Fruit fly (Drosophila melanogaster) whole organism, embryonic: ENCODE measurements around the gene AsnRS.
A peak's percentile ranks its signal among the peaks of the same experiment; 100 is the strongest.

ENCODE experiments used
- Ada2b ChIP-seq: fragments of 200-800 bp; sonication (Bioruptor generic); IDR thresholded peaks from 2 replicates; pipeline ENCODE4 v1.3.6; 2022; ENCODE audit warnings: missing biosample characterization, missing genetic modification characterization
- Awh ChIP-seq: fragments of 200-800 bp; sonication (Bioruptor generic); IDR thresholded peaks from 2 replicates; pipeline ENCODE4, ENCODE4 v1.3.6; 2022; ENCODE audit warnings: missing biosample characterization, missing genetic modification characterization
- Bgb ChIP-seq: fragments of 200-800 bp; sonication (Bioruptor generic); IDR thresholded peaks from 2 replicates; pipeline ENCODE4 v1.3.6; 2022; ENCODE audit warnings: missing biosample characterization, missing genetic modification characterization; ENCODE audit not compliant: partially characterized antibody
- CG10543 ChIP-seq: fragments of 200-800 bp; sonication (Bioruptor generic); optimal IDR thresholded peaks from 3 replicates; lab custom pipeline; 2017; ENCODE audit warnings: missing biosample characterization, mild to moderate bottlenecking, missing genetic modification characterization, moderate library complexity
- CG11247 ChIP-seq: fragments of 200-800 bp; sonication (Bioruptor generic); IDR thresholded peaks from 2 replicates; pipeline ENCODE4 v1.3.6; 2022; ENCODE audit warnings: missing biosample characterization, missing genetic modification characterization
- CG12071 ChIP-seq: fragments of 200-800 bp; sonication (Bioruptor generic); optimal IDR thresholded peaks from 3 replicates; lab custom pipeline; 2018; ENCODE audit warnings: missing biosample characterization, mild to moderate bottlenecking, missing genetic modification characterization
- CG12299 ChIP-seq: fragments of 200-800 bp; sonication (Bioruptor generic); optimal IDR thresholded peaks from 2 replicates; lab custom pipeline; 2018; ENCODE audit warnings: missing biosample characterization, mild to moderate bottlenecking, missing genetic modification characterization
- CG12769 ChIP-seq: fragments of 200-800 bp; sonication (Bioruptor generic); optimal IDR thresholded peaks from 2 replicates; lab custom pipeline; 2019; ENCODE audit warnings: missing biosample characterization, mild to moderate bottlenecking, missing genetic modification characterization, moderate library complexity
- CG14860 ChIP-seq: fragments of 200-800 bp; sonication (Bioruptor generic); IDR thresholded peaks from 3 replicates; pipeline ENCODE4 v1.3.6; 2022; ENCODE audit warnings: missing biosample characterization, missing genetic modification characterization; ENCODE audit not compliant: partially characterized antibody
- CG16863 ChIP-seq: fragments of 200-800 bp; sonication (Bioruptor generic); optimal IDR thresholded peaks from 3 replicates; lab custom pipeline; 2016; ENCODE audit warnings: missing biosample characterization, missing genetic modification characterization
- CG17359 ChIP-seq: fragments of 200-800 bp; sonication (Bioruptor generic); optimal IDR thresholded peaks from 3 replicates; lab custom pipeline; 2018; ENCODE audit warnings: missing biosample characterization, mild to moderate bottlenecking, missing genetic modification characterization, moderate library complexity
- CG17802 ChIP-seq: fragments of 200-800 bp; sonication (Bioruptor generic); optimal IDR thresholded peaks from 2 replicates; lab custom pipeline; 2018; ENCODE audit warnings: missing biosample characterization, mild to moderate bottlenecking, missing genetic modification characterization, moderate library complexity
- CG18619 ChIP-seq: fragments of 200-800 bp; sonication (Bioruptor generic); optimal IDR thresholded peaks from 3 replicates; lab custom pipeline; 2017; ENCODE audit warnings: missing biosample characterization, mild to moderate bottlenecking, missing genetic modification characterization
- CG32532 ChIP-seq: fragments of 200-800 bp; sonication (Bioruptor generic); IDR thresholded peaks from 2 replicates; pipeline ENCODE4 v1.3.6; 2022; ENCODE audit warnings: missing biosample characterization, missing genetic modification characterization
- CG4404 ChIP-seq: fragments of 200-800 bp; sonication (Bioruptor generic); IDR thresholded peaks from 2 replicates; pipeline ENCODE4 v1.3.6; 2022; ENCODE audit warnings: missing biosample characterization, missing genetic modification characterization
- CG4820 ChIP-seq: fragments of 200-800 bp; sonication (Bioruptor generic); optimal IDR thresholded peaks from 3 replicates; lab custom pipeline; 2016; ENCODE audit warnings: missing biosample characterization, missing genetic modification characterization
- CG5245 ChIP-seq: fragments of 200-800 bp; sonication (Bioruptor generic); optimal IDR thresholded peaks from 3 replicates; lab custom pipeline; 2016; ENCODE audit warnings: missing biosample characterization, missing genetic modification characterization
- CG8089 ChIP-seq: fragments of 200-800 bp; sonication (Bioruptor generic); optimal IDR thresholded peaks from 3 replicates; lab custom pipeline; 2016; ENCODE audit warnings: missing biosample characterization, missing genetic modification characterization
- CG8281 ChIP-seq: fragments of 200-800 bp; sonication (Bioruptor generic); optimal IDR thresholded peaks from 2 replicates; lab custom pipeline; 2018; ENCODE audit warnings: missing biosample characterization, mild to moderate bottlenecking, missing genetic modification characterization, moderate library complexity
- CG8765 ChIP-seq: fragments of 200-800 bp; sonication (Bioruptor generic); IDR thresholded peaks from 2 replicates; pipeline ENCODE4 v1.3.6; 2022; ENCODE audit warnings: missing biosample characterization, missing genetic modification characterization
- CG8944 ChIP-seq: fragments of 200-800 bp; sonication (Bioruptor generic); optimal IDR thresholded peaks from 3 replicates; lab custom pipeline; 2016; ENCODE audit warnings: missing biosample characterization, missing genetic modification characterization
- CG9727 ChIP-seq: fragments of 200-800 bp; sonication (Bioruptor generic); optimal IDR thresholded peaks from 3 replicates; lab custom pipeline; 2017; ENCODE audit warnings: missing biosample characterization, mild to moderate bottlenecking, missing genetic modification characterization
- CG9797 ChIP-seq: fragments of 200-800 bp; sonication (Bioruptor generic); optimal IDR thresholded peaks from 3 replicates; lab custom pipeline; 2018; ENCODE audit warnings: missing biosample characterization, mild to moderate bottlenecking, missing genetic modification characterization
- CHES-1-like ChIP-seq: fragments of 200-800 bp; sonication (Bioruptor generic); optimal IDR thresholded peaks from 2 replicates; lab custom pipeline; 2016; ENCODE audit warnings: missing biosample characterization, missing genetic modification characterization
- Doc3 ChIP-seq: fragments of 200-800 bp; sonication (Bioruptor generic); IDR thresholded peaks from 3 replicates; pipeline ENCODE4 v1.3.6; 2022; ENCODE audit warnings: missing biosample characterization, missing genetic modification characterization; ENCODE audit not compliant: partially characterized antibody
- Eip74EF ChIP-seq, 2 experiments: fragments of 200-800 bp in 1 of 2; fragments of >200 bp in 1 of 2; sonication (Bioruptor generic) in 1 of 2; optimal IDR thresholded peaks; 2 replicates each; lab custom pipeline; 2017 to 2019; ENCODE audit warnings: missing biosample characterization in 2 of 2, missing genetic modification characterization in 2 of 2, mild to moderate bottlenecking in 1 of 2, moderate library complexity in 1 of 2
- Fer1 ChIP-seq: fragments of 200-800 bp; sonication (Bioruptor generic); optimal IDR thresholded peaks from 2 replicates; lab custom pipeline; 2017; ENCODE audit warnings: missing biosample characterization, mild to moderate bottlenecking, missing genetic modification characterization
- HLHmδ ChIP-seq: fragments of 200-800 bp; sonication (Bioruptor generic); optimal IDR thresholded peaks from 2 replicates; lab custom pipeline; 2018; ENCODE audit warnings: missing biosample characterization, mild to moderate bottlenecking, missing genetic modification characterization, moderate library complexity
- HmgD ChIP-seq: fragments of 200-800 bp; sonication (Bioruptor generic); optimal IDR thresholded peaks from 3 replicates; lab custom pipeline; 2016; ENCODE audit warnings: missing biosample characterization, missing genetic modification characterization
- Hsf ChIP-seq: fragments of 200-800 bp; sonication (Bioruptor generic); optimal IDR thresholded peaks from 3 replicates; lab custom pipeline; 2016; ENCODE audit warnings: missing biosample characterization, missing genetic modification characterization
- Ravus ChIP-seq: fragments of 200-800 bp; sonication (Bioruptor generic); IDR thresholded peaks from 2 replicates; pipeline ENCODE4 v1.3.6; 2022; ENCODE audit warnings: missing biosample characterization, missing genetic modification characterization
- ap ChIP-seq: fragments of 200-800 bp; sonication (Bioruptor generic); IDR thresholded peaks from 2 replicates; pipeline ENCODE4 v1.3.6; 2022; ENCODE audit warnings: missing biosample characterization, missing genetic modification characterization
- caup ChIP-seq: fragments of 200-800 bp; sonication (Bioruptor generic); optimal IDR thresholded peaks from 3 replicates; lab custom pipeline; 2017; ENCODE audit warnings: missing biosample characterization, mild to moderate bottlenecking, missing genetic modification characterization, moderate library complexity; ENCODE audit not compliant: severe bottlenecking
- cwo ChIP-seq: fragments of 200-800 bp; sonication (Bioruptor generic); optimal IDR thresholded peaks from 3 replicates; lab custom pipeline; 2017; ENCODE audit warnings: missing biosample characterization, missing genetic modification characterization, mild to moderate bottlenecking, moderate library complexity, missing genetic modification reagents
- fd3F ChIP-seq: fragments of 200-800 bp; sonication (Bioruptor generic); optimal IDR thresholded peaks from 2 replicates; lab custom pipeline; 2018; ENCODE audit warnings: missing biosample characterization, mild to moderate bottlenecking, missing genetic modification characterization, moderate library complexity
- fru ChIP-seq: fragments of >200 bp; optimal IDR thresholded peaks from 2 replicates; lab custom pipeline; 2017
- fu2 ChIP-seq: fragments of 200-800 bp; sonication (Bioruptor generic); optimal IDR thresholded peaks from 2 replicates; lab custom pipeline; 2016; ENCODE audit warnings: missing biosample characterization, missing genetic modification characterization
- klu ChIP-seq: fragments of 200-800 bp; sonication (Bioruptor generic); IDR thresholded peaks from 2 replicates; pipeline ENCODE4 v1.3.6; 2022; ENCODE audit warnings: missing biosample characterization, missing genetic modification characterization
- maf-S ChIP-seq: fragments of 200-800 bp; sonication (Bioruptor generic); optimal IDR thresholded peaks from 2 replicates; lab custom pipeline; 2016; ENCODE audit warnings: missing biosample characterization, missing genetic modification characterization
- mld ChIP-seq: fragments of 200-800 bp; sonication (Bioruptor generic); IDR thresholded peaks from 3 replicates; pipeline ENCODE4 v1.3.6; 2022; ENCODE audit warnings: missing biosample characterization, missing genetic modification characterization; ENCODE audit not compliant: partially characterized antibody
- onecut ChIP-seq: fragments of 200-800 bp; sonication (Bioruptor generic); IDR thresholded peaks from 2 replicates; pipeline ENCODE4 v1.3.6; 2022; ENCODE audit warnings: missing biosample characterization, missing genetic modification characterization
- pros ChIP-seq: fragments of 200-800 bp; sonication (Bioruptor generic); optimal IDR thresholded peaks from 3 replicates; lab custom pipeline; 2019; ENCODE audit warnings: missing biosample characterization, mild to moderate bottlenecking, missing genetic modification characterization, moderate library complexity
- pum ChIP-seq: fragments of 200-800 bp; sonication (Bioruptor generic); optimal IDR thresholded peaks from 2 replicates; lab custom pipeline; 2016; ENCODE audit warnings: missing biosample characterization, missing genetic modification characterization
- rib ChIP-seq: fragments of 200-800 bp; sonication (Bioruptor generic); IDR thresholded peaks from 2 replicates; pipeline ENCODE4 v1.3.6; 2022; ENCODE audit warnings: missing biosample characterization, missing genetic modification characterization
- sc ChIP-seq, 3 experiments: fragments of >200 bp in 2 of 3; fragments of 200-800 bp in 1 of 3; sonication (Bioruptor generic) in 1 of 3; optimal IDR thresholded peaks; 2 replicates in 2 of 3; 3 replicates in 1 of 3; lab custom pipeline; 2017; ENCODE audit warnings: mild to moderate bottlenecking in 1 of 3, missing biosample characterization in 1 of 3, missing genetic modification characterization in 1 of 3, missing genetic modification reagents in 1 of 3
- slp2 ChIP-seq: fragments of 200-800 bp; sonication (Bioruptor generic); optimal IDR thresholded peaks from 2 replicates; lab custom pipeline; 2016; ENCODE audit warnings: missing biosample characterization, missing genetic modification characterization
- trem ChIP-seq: fragments of 200-800 bp; optimal IDR thresholded peaks from 3 replicates; lab custom pipeline; 2019; ENCODE audit warnings: missing biosample characterization, mild to moderate bottlenecking, missing genetic modification characterization, moderate library complexity
- vvl ChIP-seq: fragments of 200-800 bp; sonication (Bioruptor generic); IDR thresholded peaks from 2 replicates; pipeline ENCODE4 v1.3.6; 2022; ENCODE audit warnings: missing biosample characterization, missing genetic modification characterization

AsnRS gene

dm6 chr2L:19141435-19142126 lies 9.8 kb upstream of the AsnRS start (continued):
- peak; percentile 31 for TF ChIP-seq CG12299 (tag; lab: Kevin White, UChicago)
- peak; percentile 49 for TF ChIP-seq CG12769 (tag; lab: Kevin White, UChicago)
- peak; percentile 52 for TF ChIP-seq CG12071 (GFP tag; lab: Kevin White, UChicago)
- peak; percentile 74 for TF ChIP-seq CG18619 (GFP tag; lab: Kevin White, UChicago)
- TF ChIP-seq pum (GFP tag; lab: Kevin White, UChicago): peak; percentile 38
- TF ChIP-seq slp2 (GFP tag; lab: Kevin White, UChicago): peak; percentile 48
- peak; percentile 59 for TF ChIP-seq CG10543 (GFP tag; lab: Kevin White, UChicago)
- TF ChIP-seq CG8089: peak; percentile 33
- TF ChIP-seq CG4404: no peak; the same call in none of the 2 replicates
- no peak for TF ChIP-seq Ada2b
- no peak for TF ChIP-seq CG14860
- TF ChIP-seq onecut (GFP tag; lab: Robert Waterston, UW): no peak; the same call in 1 of the 2 replicates
- peak; percentile 70 for TF ChIP-seq fd3F (GFP tag; lab: Kevin White, UChicago)
- peak; percentile 67 for TF ChIP-seq CG32532 (GFP tag; lab: Robert Waterston, UW)
- TF ChIP-seq HmgD (GFP tag; lab: Kevin White, UChicago): no peak
- peak; percentile 42 for TF ChIP-seq trem (tag; lab: Kevin White, UChicago)
- TF ChIP-seq CHES-1-like (GFP tag; lab: Kevin White, UChicago): peak; percentile 49
- peak; percentile 7; the same call in 1 of the 2 replicates for TF ChIP-seq vvl
- no peak for TF ChIP-seq sc (optimal IDR thresholded peaks at IDR 0.05; lab: Kevin White, UChicago)
- peak; percentile 55 for TF ChIP-seq sc (GFP tag; optimal IDR thresholded peaks at IDR 0.05; lab: Kevin White, UChicago)
- no peak for TF ChIP-seq Bgb
- TF ChIP-seq Doc3 (GFP tag; lab: Robert Waterston, UW): no peak
- peak; percentile 46 for TF ChIP-seq CG8944 (GFP tag; lab: Kevin White, UChicago)
- peak; percentile 75 for TF ChIP-seq Fer1 (GFP tag; lab: Kevin White, UChicago)
- TF ChIP-seq CG9797 (GFP tag; lab: Kevin White, UChicago): no peak
- TF ChIP-seq Awh (GFP tag; lab: Robert Waterston, UW): no peak
- TF ChIP-seq CG11247 (GFP tag; lab: Robert Waterston, UW): peak; percentile 65
- no peak for TF ChIP-seq HLHmδ (GFP tag; lab: Kevin White, UChicago)
- TF ChIP-seq pros: no peak
- TF ChIP-seq maf-S (GFP tag; lab: Kevin White, UChicago): peak; percentile 56
- peak; percentile 70 for TF ChIP-seq Hsf (GFP tag; lab: Kevin White, UChicago)
- TF ChIP-seq fu2 (GFP tag; lab: Kevin White, UChicago): peak; percentile 44
- TF ChIP-seq Eip74EF (GFP tag; optimal IDR thresholded peaks at IDR 0.05; lab: Kevin White, UChicago): peak in 1 of 2 experiments; percentile 60
- no peak for TF ChIP-seq ap (GFP tag; lab: Robert Waterston, UW)
- no peak for TF ChIP-seq CG8765 (GFP tag; lab: Robert Waterston, UW)
- TF ChIP-seq CG16863 (GFP tag; lab: Kevin White, UChicago): peak; percentile 45
- TF ChIP-seq CG17359 (tag; lab: Kevin White, UChicago): peak; percentile 51
- TF ChIP-seq CG17802 (tag; lab: Kevin White, UChicago): peak; percentile 35
- peak; percentile 30; the same call in 1 of the 2 replicates for TF ChIP-seq rib (GFP tag; lab: Robert Waterston, UW)
- TF ChIP-seq Ravus (GFP tag; lab: Robert Waterston, UW): no peak
- TF ChIP-seq CG9727 (GFP tag; lab: Kevin White, UChicago): peak; percentile 85
- TF ChIP-seq mld: no peak
- TF ChIP-seq klu (GFP tag; lab: Robert Waterston, UW): peak; percentile 23; the same call in 1 of the 2 replicates
- TF ChIP-seq CG4820 (GFP tag; lab: Kevin White, UChicago): peak; percentile 67
- TF ChIP-seq cwo (GFP tag; lab: Kevin White, UChicago): peak; percentile 63
- peak; percentile 58 for TF ChIP-seq caup (GFP tag; lab: Kevin White, UChicago)
- TF ChIP-seq CG5245 (GFP tag; lab: Kevin White, UChicago): peak; percentile 36
- no peak for TF ChIP-seq CG8281 (tag; lab: Kevin White, UChicago)
- no peak for TF ChIP-seq fru (lab: Kevin White, UChicago)
